Worm (Caenorhabditis elegans) whole organism, late embryonic: ENCODE data around the gene unc-26.

Experiments
- C38D4.7 ChIP-seq: fragments of 200-800 bp; sonication (Bioruptor generic); optimal IDR thresholded peaks from 2 replicates; lab custom pipeline; 2018; ENCODE audit warnings: mild to moderate bottlenecking, missing genetic modification characterization, moderate library complexity, missing compliant biosample characterization
- F13H6.1 ChIP-seq: sonication (generic microtip); optimal IDR thresholded peaks from 2 replicates; lab custom pipeline; 2016; ENCODE audit warnings: missing genetic modification characterization, missing compliant biosample characterization
- K02D7.2 ChIP-seq: sonication (generic microtip); optimal IDR thresholded peaks from 2 replicates; lab custom pipeline; 2017; ENCODE audit warnings: mild to moderate bottlenecking, missing genetic modification characterization, missing compliant biosample characterization
- K09A11.1 ChIP-seq: sonication (generic microtip); optimal IDR thresholded peaks from 2 replicates; lab custom pipeline; 2017; ENCODE audit warnings: antibody characterized with exemption, mild to moderate bottlenecking, missing genetic modification characterization, missing compliant biosample characterization; ENCODE audit not compliant: insufficient read depth
- ahr-1 ChIP-seq: sonication (generic microtip); optimal IDR thresholded peaks from 2 replicates; lab custom pipeline; 2016; ENCODE audit warnings: missing genetic modification characterization, missing compliant biosample characterization
- ceh-14 ChIP-seq: sonication (generic microtip); optimal IDR thresholded peaks from 2 replicates; lab custom pipeline; 2016; ENCODE audit warnings: missing genotype, missing genetic modification characterization, missing compliant biosample characterization
- ceh-19 ChIP-seq: fragments of 200-800 bp; sonication (Bioruptor generic); optimal IDR thresholded peaks from 2 replicates; lab custom pipeline; 2018; ENCODE audit warnings: mild to moderate bottlenecking, missing genetic modification characterization, missing compliant biosample characterization
- ceh-2 ChIP-seq: sonication (generic microtip); optimal IDR thresholded peaks from 2 replicates; lab custom pipeline; 2016; ENCODE audit warnings: missing genotype, missing genetic modification characterization, missing compliant biosample characterization
- ceh-22 ChIP-seq: sonication (generic microtip); optimal IDR thresholded peaks from 2 replicates; lab custom pipeline; 2017; ENCODE audit warnings: missing biosample characterization, missing genetic modification characterization
- ceh-24 ChIP-seq: sonication (generic microtip); optimal IDR thresholded peaks from 2 replicates; lab custom pipeline; 2016; ENCODE audit warnings: mild to moderate bottlenecking, missing genetic modification characterization, missing compliant biosample characterization
- ceh-30 ChIP-seq: fragments of 150-350 bp; optimal IDR thresholded peaks from 2 replicates; lab custom pipeline; 2014; ENCODE audit warnings: missing biosample characterization, missing genetic modification characterization
- ceh-31 ChIP-seq: sonication (generic microtip); optimal IDR thresholded peaks from 2 replicates; lab custom pipeline; 2016; ENCODE audit warnings: missing genetic modification characterization, missing compliant biosample characterization
- ceh-45 ChIP-seq: fragments of 200-800 bp; sonication (Bioruptor generic); IDR thresholded peaks from 2 replicates; pipeline ENCODE4 v1.3.6; 2022; ENCODE audit warnings: missing genetic modification reagents, missing genetic modification characterization, missing compliant biosample characterization
- ceh-48 ChIP-seq: sonication (generic microtip); optimal IDR thresholded peaks from 2 replicates; lab custom pipeline; 2016; ENCODE audit warnings: missing genetic modification characterization, inconsistent platforms, missing compliant biosample characterization
- dve-1 ChIP-seq: sonication (generic microtip); optimal IDR thresholded peaks from 2 replicates; lab custom pipeline; 2017; ENCODE audit warnings: antibody characterized with exemption, mild to moderate bottlenecking, missing genetic modification characterization, missing compliant biosample characterization
- elt-2 ChIP-seq: sonication (generic microtip); optimal IDR thresholded peaks from 2 replicates; lab custom pipeline; 2016; ENCODE audit warnings: missing genetic modification reagents, missing genetic modification characterization, missing compliant biosample characterization
- ets-4 ChIP-seq: sonication (generic microtip); optimal IDR thresholded peaks from 2 replicates; lab custom pipeline; 2016; ENCODE audit warnings: missing genetic modification characterization, missing compliant biosample characterization
- fax-1 ChIP-seq: sonication (generic microtip); optimal IDR thresholded peaks from 2 replicates; lab custom pipeline; 2016; ENCODE audit warnings: missing genotype, missing genetic modification characterization, missing compliant biosample characterization
- fkh-10 ChIP-seq: fragments of 150-350 bp; optimal IDR thresholded peaks from 2 replicates; lab custom pipeline; 2014; ENCODE audit warnings: missing biosample characterization, missing genetic modification reagents, missing genetic modification characterization
- gmeb-2 ChIP-seq: sonication (generic microtip); optimal IDR thresholded peaks from 2 replicates; lab custom pipeline; 2016; ENCODE audit warnings: missing genetic modification characterization, inconsistent platforms, missing compliant biosample characterization
- hlh-13 ChIP-seq: fragments of 200-800 bp; sonication (Bioruptor generic); optimal IDR thresholded peaks from 2 replicates; lab custom pipeline; 2018; ENCODE audit warnings: mild to moderate bottlenecking, missing genetic modification characterization, missing compliant biosample characterization
- hlh-15 ChIP-seq: sonication (generic microtip); optimal IDR thresholded peaks from 2 replicates; lab custom pipeline; 2016; ENCODE audit warnings: missing genetic modification characterization, missing compliant biosample characterization
- hlh-30 ChIP-seq: sonication (generic microtip); optimal IDR thresholded peaks from 2 replicates; lab custom pipeline; 2017; ENCODE audit warnings: antibody characterized with exemption, missing genetic modification characterization, missing compliant biosample characterization; ENCODE audit not compliant: insufficient read depth
- hlh-6 ChIP-seq: sonication (generic microtip); optimal IDR thresholded peaks from 2 replicates; lab custom pipeline; 2016; ENCODE audit warnings: missing genotype, missing genetic modification characterization, missing compliant biosample characterization
- mec-3 ChIP-seq: sonication (generic microtip); optimal IDR thresholded peaks from 2 replicates; lab custom pipeline; 2016; ENCODE audit warnings: borderline replicate concordance, missing genetic modification characterization, missing compliant biosample characterization
- nhr-11 ChIP-seq: fragments of 150-350 bp; optimal IDR thresholded peaks from 2 replicates; lab custom pipeline; 2014; ENCODE audit warnings: missing biosample characterization, missing genetic modification characterization
- nhr-232 ChIP-seq: sonication (generic microtip); optimal IDR thresholded peaks from 2 replicates; lab custom pipeline; 2016; ENCODE audit warnings: missing genetic modification characterization, missing compliant biosample characterization
- odd-2 ChIP-seq: sonication (generic microtip); optimal IDR thresholded peaks from 2 replicates; lab custom pipeline; 2017; ENCODE audit warnings: antibody characterized with exemption, mild to moderate bottlenecking, missing genetic modification characterization, missing compliant biosample characterization
- pha-2 ChIP-seq: sonication (generic microtip); optimal IDR thresholded peaks from 2 replicates; lab custom pipeline; 2017; ENCODE audit warnings: mild to moderate bottlenecking, missing genetic modification characterization, missing compliant biosample characterization
- pha-4 ChIP-seq: fragments of 150-350 bp; optimal IDR thresholded peaks from 2 replicates; lab custom pipeline; 2018; ENCODE audit warnings: missing biosample characterization, missing genetic modification reagents, missing genetic modification characterization
- pqm-1 ChIP-seq: sonication (generic microtip); optimal IDR thresholded peaks from 2 replicates; lab custom pipeline; 2016; ENCODE audit warnings: missing genetic modification characterization, missing compliant biosample characterization
- sdc-2 ChIP-seq: sonication (generic microtip); optimal IDR thresholded peaks from 2 replicates; lab custom pipeline; 2016; ENCODE audit warnings: missing genotype, missing genetic modification characterization, missing compliant biosample characterization
- sox-2 ChIP-seq: fragments of 200-800 bp; sonication (Bioruptor generic); IDR thresholded peaks from 2 replicates; pipeline ENCODE4 v1.3.6; 2022; ENCODE audit warnings: missing genetic modification reagents, missing genetic modification characterization, missing compliant biosample characterization
- syd-9 ChIP-seq: sonication (generic microtip); optimal IDR thresholded peaks from 2 replicates; lab custom pipeline; 2016; ENCODE audit warnings: mild to moderate bottlenecking, missing genetic modification characterization, moderate library complexity, missing compliant biosample characterization
- ttx-3 ChIP-seq: sonication (generic microtip); optimal IDR thresholded peaks from 2 replicates; lab custom pipeline; 2016; ENCODE audit warnings: missing genetic modification reagents, missing genetic modification characterization, missing compliant biosample characterization
- unc-3 ChIP-seq, 2 experiments: fragments of 200-800 bp in 1 of 2; sonication (Bioruptor generic) in 1 of 2; sonication (generic microtip) in 1 of 2; conservative IDR thresholded peaks in 1 of 2; optimal IDR thresholded peaks in 1 of 2; 2 replicates each; pipeline versions ENCODE4 v1.3.6 to Lab custom; 2016 to 2022; ENCODE audit warnings: missing compliant biosample characterization in 2 of 2, missing genetic modification characterization in 2 of 2, missing genetic modification reagents in 1 of 2
- unc-86 ChIP-seq: sonication (generic microtip); optimal IDR thresholded peaks from 2 replicates; lab custom pipeline; 2016; ENCODE audit warnings: missing genetic modification characterization, missing compliant biosample characterization

unc-26 gene

ce11 chrIV:13247780-13248179, 24.5 kb downstream of the unc-26 start:
- no peak for TF ChIP-seq fkh-10 (GFP tag; lab: Kevin White, UChicago)
- TF ChIP-seq ets-4 (tag; lab: Kevin White, UChicago): no peak
- TF ChIP-seq F13H6.1 (tag; lab: Kevin White, UChicago): no peak
- TF ChIP-seq ceh-30: no peak
- no peak for TF ChIP-seq gmeb-2 (tag; lab: Kevin White, UChicago)
- TF ChIP-seq C38D4.7 (GFP tag; lab: Kevin White, UChicago): no peak
- TF ChIP-seq elt-2 (tag; lab: Kevin White, UChicago): no peak
- no peak for TF ChIP-seq K02D7.2 (tag; lab: Kevin White, UChicago)
- TF ChIP-seq sdc-2 (tag; lab: Kevin White, UChicago): no peak
- no peak for TF ChIP-seq K09A11.1
- no peak for TF ChIP-seq ceh-48
- no peak for TF ChIP-seq pqm-1 (tag; lab: Kevin White, UChicago)
- TF ChIP-seq ceh-24: no peak
- no peak for TF ChIP-seq ahr-1 (tag; lab: Kevin White, UChicago)
- TF ChIP-seq hlh-13 (GFP tag; lab: Kevin White, UChicago): no peak
- no peak for TF ChIP-seq unc-86 (tag; lab: Kevin White, UChicago)

- TF ChIP-seq ceh-45 (GFP tag; lab: Robert Waterston, UW) (no peak), nhr-232 (no peak), odd-2 (tag; lab: Kevin White, UChicago) (no peak), fax-1 (tag; lab: Kevin White, UChicago) (no peak), ets-4 (tag; lab: Kevin White, UChicago) (no peak), hlh-6 (tag; lab: Kevin White, UChicago) (no peak), sox-2 (GFP tag; lab: Robert Waterston, UW) (no peak), ceh-31 (tag; lab: Kevin White, UChicago) (no peak), ceh-2 (tag; lab: Kevin White, UChicago) (no peak), fkh-10 (GFP tag; lab: Kevin White, UChicago) (no peak), pha-2 (tag; lab: Kevin White, UChicago) (no peak), ceh-22 (tag; lab: Kevin White, UChicago) (no peak), nhr-11 (tag; lab: Kevin White, UChicago) (no peak), hlh-30 (tag; lab: Kevin White, UChicago) (no peak)
Measured at ce11 chrIV:13246961-13247360, 25.4 kb downstream of the unc-26 start, which contains the start of gene JC8.7. Gene JC8.7 (plus strand): TSS chrIV:13247261.

- TF ChIP-seq ceh-19 (no peak), hlh-30 (tag; lab: Kevin White, UChicago) (no peak), syd-9 (tag; lab: Kevin White, UChicago) (no peak), hlh-6 (tag; lab: Kevin White, UChicago) (no peak), unc-3 (GFP tag; conservative IDR thresholded peaks at IDR 0.05; lab: Robert Waterston, UW) (no peak), unc-3 (tag; optimal IDR thresholded peaks at IDR 0.05; lab: Kevin White, UChicago) (no peak), unc-86 (tag; lab: Kevin White, UChicago) (no peak), hlh-15 (tag; lab: Kevin White, UChicago) (no peak), ceh-14 (tag; lab: Kevin White, UChicago) (no peak), dve-1 (tag; lab: Kevin White, UChicago) (no peak), ceh-30 (no peak), pha-4 (tag; lab: Kevin White, UChicago) (no peak), ttx-3 (tag; lab: Kevin White, UChicago) (no peak), mec-3 (tag; lab: Kevin White, UChicago) (no peak)
Measured at ce11 chrIV:13244024-13244423, 28.3 kb downstream of the unc-26 start, which contains the start of gene cox-11. Gene cox-11 (plus strand): TSS chrIV:13244324.
